Worm (Caenorhabditis elegans): ENCODE measurements around the gene C53C11.2.

The C53C11.2 gene

DNA sequence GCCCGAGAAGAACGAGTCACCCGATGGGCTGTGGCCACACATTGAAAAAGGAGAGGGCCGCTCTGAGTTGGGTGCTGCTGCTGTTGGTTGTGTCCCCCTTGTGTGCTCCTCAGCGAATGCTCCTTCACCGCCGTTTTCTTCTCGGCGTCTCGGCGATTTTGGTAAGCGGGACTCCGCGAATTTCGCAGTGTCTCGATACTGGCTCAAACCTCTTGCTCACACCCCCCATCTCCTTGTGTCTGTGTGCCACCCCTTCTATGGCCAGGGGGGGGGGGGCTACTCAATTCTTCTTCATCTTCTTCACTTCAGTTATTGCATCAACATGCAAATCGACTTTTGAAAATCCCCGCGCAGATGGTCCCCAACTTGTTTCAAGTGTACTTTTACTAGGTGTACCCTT lies 21.5 kb upstream of the C53C11.2 start:
- TF ChIP-seq nhr-111 (GFP tag; optimal IDR thresholded peaks at IDR 0.05) = no peak
- TF ChIP-seq aha-1 (tag) = peak; percentile 92
- peak; percentile 32 for TF ChIP-seq hlh-30 (tag; optimal IDR thresholded peaks at IDR 0.05; ENCODE audit: insufficient read depth)
- peak; percentile 80 for TF ChIP-seq hmg-1.1 (GFP tag; IDR thresholded peaks at IDR 0.05)
- TF ChIP-seq ceh-62 (tag; optimal IDR thresholded peaks at IDR 0.05) = no peak
- no peak for TF ChIP-seq ceh-44 (GFP tag; IDR thresholded peaks at IDR 0.05)
- TF ChIP-seq nhr-11 (tag; optimal IDR thresholded peaks at IDR 0.05) = peak; percentile 8
- 0 out of 2 replicates have a peak, but pooled peaks have one; percentile 15 for TF ChIP-seq tra-1 (GFP tag; IDR thresholded peaks at IDR 0.05)
- peak; percentile 71 for TF ChIP-seq ctbp-1 (GFP tag; IDR thresholded peaks at IDR 0.05)
- TF ChIP-seq hlh-11 (tag; optimal IDR thresholded peaks at IDR 0.05) = no peak
- no peak for TF ChIP-seq R02D3.7 (tag; optimal IDR thresholded peaks at IDR 0.05)
- TF ChIP-seq unc-62 (GFP tag; optimal IDR thresholded peaks at IDR 0.05 in 1 of 2) = peak in 1 of 2 experiments; percentile 60
- no peak for TF ChIP-seq unc-62 (tag; optimal IDR thresholded peaks at IDR 0.05)
- peak; percentile 90 for TF ChIP-seq set-16 (GFP tag; IDR thresholded peaks at IDR 0.05)
- 0 out of 2 replicates have a peak, but pooled peaks have one; percentile 46 for TF ChIP-seq D1046.2 (GFP tag; IDR thresholded peaks at IDR 0.05)
- peak; percentile 55 for TF ChIP-seq rbr-2 (tag; optimal IDR thresholded peaks at IDR 0.05)
- peak; percentile 16 for TF ChIP-seq mep-1 (tag; optimal IDR thresholded peaks at IDR 0.05)
- 0 out of 2 replicates have a peak, but pooled peaks have one; percentile 20 for TF ChIP-seq dmd-8 (GFP tag; IDR thresholded peaks at IDR 0.05)
- TF ChIP-seq Y105C5A.15 (GFP tag; IDR thresholded peaks at IDR 0.05) = no peak
- TF ChIP-seq F37D6.2 (tag; optimal IDR thresholded peaks at IDR 0.05) = peak; percentile 36
- TF ChIP-seq Y5F2A.4 (GFP tag; optimal IDR thresholded peaks at IDR 0.05) = peak; percentile 1
- TF ChIP-seq mxl-3 (GFP tag; optimal IDR thresholded peaks at IDR 0.05) = peak; percentile 21
- TF ChIP-seq spr-3 (GFP tag; optimal IDR thresholded peaks at IDR 0.05) = no peak
- TF ChIP-seq nhr-102 (tag; optimal IDR thresholded peaks at IDR 0.05) = no peak
- no peak for TF ChIP-seq sdz-12 (GFP tag; optimal IDR thresholded peaks at IDR 0.05)
- TF ChIP-seq lim-7 (GFP tag; IDR thresholded peaks at IDR 0.05) = 0 out of 2 replicates have a peak, but pooled peaks have one; percentile 22

DNA sequence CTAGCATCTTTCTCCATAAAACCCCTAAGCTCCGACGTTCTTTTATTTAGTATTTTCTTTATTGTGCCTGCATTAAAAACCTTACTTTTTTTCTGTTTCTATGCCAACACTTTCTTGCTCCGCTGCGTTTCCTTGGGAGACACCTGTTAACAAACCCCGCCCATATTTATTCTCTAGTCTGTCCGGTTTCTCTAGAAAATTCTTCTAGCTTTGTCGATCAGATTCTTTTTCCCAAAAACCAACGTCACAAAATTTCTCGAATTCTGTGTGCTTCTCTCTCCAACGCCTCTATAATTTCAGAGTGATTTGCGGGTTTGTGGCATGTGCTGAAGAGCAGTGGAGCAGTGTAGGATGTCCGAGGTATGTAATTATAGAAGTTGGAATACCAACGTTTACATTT lies 18.2 kb upstream of the C53C11.2 start, which contains the start of gene ptr-5:
Gene ptr-5 (plus strand): TSS at position 301 of the 400 bp plus-strand sequence.
- TF ChIP-seq unc-62 (GFP tag; optimal IDR thresholded peaks at IDR 0.05 in 1 of 2) (peak in 1 of 2 experiments; percentile 20), unc-62 (tag; optimal IDR thresholded peaks at IDR 0.05) (no peak), lin-1 (GFP tag; IDR thresholded peaks at IDR 0.05) (no peak)

- no peak for TF ChIP-seq D1046.2 (GFP tag; IDR thresholded peaks at IDR 0.05)
- no peak for TF ChIP-seq daf-19 (GFP tag; conservative IDR thresholded peaks at IDR 0.05)
- peak in 1 of 2 experiments; percentile 68 for TF ChIP-seq unc-62 (GFP tag; optimal IDR thresholded peaks at IDR 0.05 in 1 of 2)
- TF ChIP-seq unc-62 (tag; optimal IDR thresholded peaks at IDR 0.05) = no peak
Observed at ce11 chrX:17320572-17320971, 15.9 kb upstream of the C53C11.2 start.

DNA sequence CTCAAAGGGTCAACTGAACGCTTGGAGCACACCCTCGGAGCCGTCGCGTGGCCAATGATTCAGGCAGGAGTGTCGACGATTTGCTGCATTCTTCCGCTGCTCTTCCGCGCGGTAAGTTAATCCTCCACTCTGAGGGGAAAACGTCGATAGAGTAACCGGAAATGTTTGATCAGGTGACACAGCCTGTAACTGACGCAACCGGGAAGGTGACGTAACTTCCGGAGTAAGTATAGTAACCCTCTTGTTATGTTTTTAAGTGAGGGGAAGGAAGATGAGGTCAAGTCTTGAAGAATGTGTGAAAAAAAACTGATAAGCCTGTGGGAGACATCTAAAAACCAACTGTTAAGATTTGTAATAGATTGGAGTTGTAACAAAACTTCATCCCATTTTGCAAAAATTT lies 11.5 kb upstream of the C53C11.2 start:
- TF ChIP-seq duxl-1 (tag; optimal IDR thresholded peaks at IDR 0.05; ENCODE audit: poor library complexity) = no peak
- TF ChIP-seq mep-1 (tag; optimal IDR thresholded peaks at IDR 0.05) = no peak
- no peak for TF ChIP-seq nhr-48 (tag; optimal IDR thresholded peaks at IDR 0.05)
- TF ChIP-seq daf-8 (GFP tag; IDR thresholded peaks at IDR 0.05) = no peak
- no peak for TF ChIP-seq arid-1 (GFP tag; conservative IDR thresholded peaks at IDR 0.05)
- no peak for TF ChIP-seq mes-2 (tag; optimal IDR thresholded peaks at IDR 0.05; ENCODE audit: poor library complexity, severe bottlenecking)
- TF ChIP-seq lin-38 (GFP tag; IDR thresholded peaks at IDR 0.05) = no peak

ce11 chrX:17327226-17327625 lies 9.2 kb upstream of the C53C11.2 start:
- TF ChIP-seq ceh-44 (GFP tag; IDR thresholded peaks at IDR 0.05) (no peak), set-16 (GFP tag; IDR thresholded peaks at IDR 0.05) (no peak), nhr-102 (tag; optimal IDR thresholded peaks at IDR 0.05) (no peak), lin-1 (GFP tag; IDR thresholded peaks at IDR 0.05) (no peak), nhr-76 (tag; optimal IDR thresholded peaks at IDR 0.05) (no peak), mes-2 (tag; optimal IDR thresholded peaks at IDR 0.05; ENCODE audit: poor library complexity, severe bottlenecking) (no peak), sdz-12 (GFP tag; optimal IDR thresholded peaks at IDR 0.05) (no peak), spr-3 (GFP tag; optimal IDR thresholded peaks at IDR 0.05) (no peak), aha-1 (tag) (no peak)
